Fruit fly (Drosophila melanogaster): ENCODE measurements around the gene D.

Gene D

DNA sequence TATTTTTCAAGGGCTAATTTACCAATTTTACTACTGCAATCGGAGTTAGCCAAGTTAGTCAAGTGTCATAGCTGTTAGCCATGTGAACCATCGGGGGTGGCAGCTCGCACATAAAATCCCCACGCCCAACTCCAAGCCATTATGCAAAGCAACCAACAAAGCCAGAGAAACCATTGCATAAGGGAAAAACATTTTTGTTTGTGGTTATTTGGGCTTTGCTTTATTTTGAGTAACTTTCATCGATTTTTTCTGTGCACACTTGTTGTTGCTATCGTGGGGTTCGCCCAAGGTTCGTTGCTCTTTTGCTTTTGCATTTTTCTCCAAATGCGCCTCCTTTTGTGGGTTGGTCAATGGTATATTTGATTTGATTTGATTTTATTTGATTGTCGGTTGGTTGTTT lies 19.8 kb upstream of the D start:
- no peak for TF ChIP-seq CG8478 (optimal IDR thresholded peaks at IDR 0.05)
- TF ChIP-seq CTCF (optimal IDR thresholded peaks at IDR 0.05): no peak

DNA sequence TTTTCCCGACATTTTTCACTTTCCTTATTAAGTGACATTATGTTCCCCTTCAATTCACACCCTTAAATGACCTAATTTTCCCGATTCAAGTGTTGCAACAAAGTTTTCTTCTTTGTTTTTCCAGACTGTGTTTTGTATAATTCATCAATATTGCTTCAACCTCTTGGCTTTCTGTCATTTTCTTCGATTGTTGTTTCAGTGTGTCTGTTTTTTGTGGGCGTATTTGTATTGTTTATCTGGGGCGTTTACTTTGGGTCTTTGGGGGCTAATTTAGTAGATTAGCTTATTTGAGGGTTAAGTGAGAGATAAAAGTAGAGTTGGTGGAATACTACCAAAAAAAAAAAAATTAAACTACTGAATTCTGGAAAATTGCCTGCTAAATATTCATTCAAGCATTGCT lies 17.3 kb upstream of the D start:
- TF ChIP-seq CG8478 (optimal IDR thresholded peaks at IDR 0.05) (no peak), CTCF (optimal IDR thresholded peaks at IDR 0.05) (no peak)

DNA sequence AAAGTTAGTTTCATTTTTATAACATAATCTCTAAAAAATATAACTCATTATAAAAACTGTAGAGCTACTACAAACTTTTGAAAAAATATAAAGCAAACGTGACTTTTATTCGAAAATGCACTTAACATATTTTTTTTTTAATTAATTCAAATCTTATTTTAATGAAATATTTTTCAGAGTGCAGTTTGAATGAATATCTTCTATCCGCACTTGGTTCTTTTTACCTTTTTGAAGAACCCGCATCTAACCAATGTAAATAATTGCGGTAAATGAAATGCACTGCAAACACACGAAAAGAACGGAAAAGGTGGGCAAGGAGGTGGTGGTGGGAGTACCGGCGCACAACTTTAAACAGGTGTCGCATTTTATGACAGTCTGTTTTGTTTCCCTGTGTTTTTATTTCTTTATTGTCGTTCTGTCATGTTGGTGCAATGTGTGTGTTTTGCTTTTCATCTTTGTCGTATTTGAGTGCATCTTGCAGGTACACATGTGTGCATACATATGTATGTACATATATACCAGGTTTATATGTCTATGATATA lies 15.6 kb upstream of the D start:
- TF ChIP-seq CG8478 (optimal IDR thresholded peaks at IDR 0.05): no peak
- TF ChIP-seq CTCF (optimal IDR thresholded peaks at IDR 0.05): no peak

DNA sequence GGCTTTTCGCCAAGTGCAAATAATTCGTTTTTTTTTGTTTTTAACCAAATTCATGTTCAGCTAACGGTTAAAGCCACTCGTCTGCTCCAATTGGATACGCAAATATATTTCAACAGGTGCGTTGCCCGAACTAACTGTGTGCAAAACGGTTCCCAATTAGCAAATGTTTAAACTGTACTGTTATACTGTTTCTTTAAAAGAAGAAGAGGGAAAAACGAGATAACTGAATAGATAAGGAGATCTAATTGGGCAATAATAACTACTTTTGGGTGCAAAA lies 13.0 kb upstream of the D start:
- TF ChIP-seq CTCF (optimal IDR thresholded peaks at IDR 0.05) (no peak), CG8478 (optimal IDR thresholded peaks at IDR 0.05) (no peak)

DNA sequence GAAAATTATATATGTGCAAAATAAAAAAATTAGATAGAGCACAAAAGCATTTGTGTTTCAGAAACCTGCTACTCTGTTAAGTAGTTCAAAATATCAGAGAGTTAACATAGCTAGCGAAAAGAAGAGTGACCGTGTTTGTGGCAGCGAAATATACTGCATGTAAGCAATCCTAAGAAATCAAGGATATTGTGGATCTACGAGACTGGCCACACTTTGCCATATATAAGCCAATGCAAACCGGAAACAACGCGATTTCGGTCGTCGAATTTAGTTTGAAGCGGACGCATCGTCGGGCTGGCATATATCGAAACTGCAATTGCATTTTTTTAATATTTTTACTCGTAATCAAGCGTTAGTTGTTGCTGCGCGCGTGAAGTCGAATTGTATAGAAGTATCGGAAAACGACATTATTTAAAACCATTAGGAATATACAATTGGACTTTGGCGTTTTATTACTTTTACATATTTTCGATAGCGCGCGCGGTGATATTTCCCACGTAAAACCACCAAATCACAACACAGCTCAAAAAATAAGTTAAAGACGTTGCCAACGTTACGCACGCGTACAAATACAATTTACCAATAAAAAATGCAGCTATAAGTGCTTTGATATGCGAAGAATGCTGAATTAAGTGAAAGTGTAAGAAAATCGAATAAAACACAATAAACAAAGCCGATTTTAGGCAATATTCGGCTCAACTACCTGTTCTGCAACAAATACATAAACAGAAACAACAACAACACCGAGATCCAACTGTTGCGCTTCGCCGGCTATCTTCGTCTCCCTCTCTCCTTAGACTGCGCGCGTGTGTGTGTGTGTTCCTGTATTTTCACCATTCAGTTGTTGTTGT lies 12.4 kb upstream of the D start, which contains the start of gene nuf:
Gene nuf (plus strand): TSS at position 246 of the 851 bp plus-strand sequence.
- TF ChIP-seq CTCF (optimal IDR thresholded peaks at IDR 0.05) (peak in 1 of 2 experiments; percentile 6), CG8478 (optimal IDR thresholded peaks at IDR 0.05) (no peak)

- TF ChIP-seq CG8478 (optimal IDR thresholded peaks at IDR 0.05) (no peak), CTCF (optimal IDR thresholded peaks at IDR 0.05) (peak; percentile 36 to 61)
Observed at dm6 chr3L:14189957-14190624, 11.7 kb upstream of the D start.

DNA sequence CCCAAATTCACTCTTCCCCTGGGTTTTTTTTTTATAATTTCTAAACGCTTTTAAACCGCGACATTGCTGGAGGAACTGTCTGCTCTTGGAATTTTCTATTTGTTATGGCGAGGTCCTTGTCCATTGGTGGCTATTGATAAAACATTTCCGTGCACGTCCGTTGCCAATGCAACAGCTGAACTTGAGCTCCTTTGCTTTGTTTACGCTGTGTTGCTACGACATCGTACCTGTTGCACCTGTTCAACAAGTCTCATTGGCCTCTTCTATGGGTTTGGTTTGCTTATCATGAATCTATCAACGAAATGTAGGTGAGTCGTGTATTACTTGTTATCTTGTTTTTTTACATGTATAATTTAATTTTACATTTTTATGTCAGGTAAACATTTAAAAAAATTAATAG lies 11.0 kb upstream of the D start, which contains the start of gene nan:
Gene nan (minus strand): TSS at position 218 of the 400 bp plus-strand sequence.
- TF ChIP-seq CTCF (optimal IDR thresholded peaks at IDR 0.05) (no peak), CG8478 (optimal IDR thresholded peaks at IDR 0.05) (no peak)

DNA sequence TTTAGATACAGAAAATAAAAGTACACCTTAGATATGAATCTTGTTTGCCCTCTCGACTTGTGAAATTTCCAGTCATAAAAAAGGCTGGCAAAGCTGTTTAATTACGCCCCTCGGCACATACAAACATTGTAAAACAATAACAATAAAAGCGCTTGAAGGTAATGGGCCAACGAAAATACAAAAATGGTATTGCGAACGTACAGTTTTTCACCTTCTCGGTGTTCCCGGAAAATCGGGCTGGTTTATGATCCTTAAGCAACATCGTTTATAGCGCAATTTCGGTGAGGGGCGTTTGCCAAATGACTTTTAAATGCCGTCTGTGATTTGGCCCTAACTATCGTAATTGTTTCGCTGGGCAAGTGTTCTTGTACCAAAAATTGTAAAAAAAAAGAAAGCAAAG lies 6.6 kb upstream of the D start:
- TF ChIP-seq CG8478 (optimal IDR thresholded peaks at IDR 0.05) (no peak), CTCF (optimal IDR thresholded peaks at IDR 0.05) (no peak)

dm6 chr3L:14177476-14178179 lies 792 bp downstream of the D start:
- TF ChIP-seq CTCF (optimal IDR thresholded peaks at IDR 0.05): peak; percentile 30 to 33
- no peak for TF ChIP-seq CG8478 (optimal IDR thresholded peaks at IDR 0.05)

dm6 chr3L:14174197-14174596 lies 4.2 kb downstream of the D start:
- TF ChIP-seq CG8478 (optimal IDR thresholded peaks at IDR 0.05) (no peak), CTCF (optimal IDR thresholded peaks at IDR 0.05) (no peak)

DNA sequence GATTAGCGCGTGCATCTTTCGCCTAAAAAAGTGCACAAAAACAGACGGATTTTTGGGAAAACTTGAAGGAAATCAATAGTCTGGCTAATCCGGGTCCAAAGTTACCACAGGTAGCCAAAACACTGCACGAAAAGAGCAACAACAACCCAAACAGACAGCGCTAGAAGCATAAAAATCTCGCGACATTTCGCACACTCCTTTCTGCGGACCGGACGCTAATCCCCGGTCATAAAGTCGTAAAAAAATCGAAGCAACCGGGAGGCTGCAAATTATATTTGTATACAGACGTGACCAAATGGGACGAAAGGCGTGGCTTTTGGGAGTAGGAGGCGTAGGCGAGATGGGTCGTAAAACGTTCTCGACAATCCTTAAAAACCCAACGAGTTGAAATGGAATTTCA lies 5.1 kb downstream of the D start:
- TF ChIP-seq CTCF (optimal IDR thresholded peaks at IDR 0.05): no peak
- TF ChIP-seq CG8478 (optimal IDR thresholded peaks at IDR 0.05): no peak

DNA sequence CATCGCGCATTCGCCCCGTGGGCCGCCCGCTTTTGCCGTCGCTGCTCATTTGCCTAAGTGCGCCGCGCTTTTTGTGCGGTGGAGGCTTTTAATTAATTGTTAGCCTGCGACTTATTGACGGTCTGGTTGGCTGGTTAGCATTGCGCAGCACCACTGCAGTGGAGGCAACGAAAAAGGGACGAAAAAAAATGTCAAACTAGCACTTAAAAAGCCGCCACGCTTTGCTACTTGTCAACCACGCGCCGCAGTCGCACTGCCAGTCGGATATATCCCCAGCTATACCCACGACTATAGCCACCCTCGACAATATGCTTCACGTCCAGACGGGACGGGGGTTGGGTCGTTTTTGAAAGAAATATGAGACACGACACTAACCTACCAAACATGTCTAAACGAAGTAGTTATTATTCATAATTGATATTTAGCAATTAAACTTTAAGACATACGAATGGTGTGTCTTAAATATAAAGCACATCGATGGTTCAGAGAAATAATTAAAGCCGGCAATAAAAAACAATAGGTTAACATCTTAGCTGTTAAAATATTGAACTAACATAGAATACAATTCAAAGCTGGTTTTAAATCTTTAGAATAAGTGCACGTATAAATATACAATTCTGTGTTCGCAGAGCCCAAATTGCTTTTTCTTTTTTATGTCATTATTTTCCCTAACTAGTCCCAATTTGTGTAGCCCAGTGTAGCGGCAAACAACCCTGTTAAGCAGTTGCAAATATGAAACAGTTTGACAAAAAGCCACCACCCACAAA lies 6.1 kb downstream of the D start:
- TF ChIP-seq CG8478 (optimal IDR thresholded peaks at IDR 0.05) (no peak), CTCF (optimal IDR thresholded peaks at IDR 0.05) (no peak)

dm6 chr3L:14170531-14170930 lies 7.9 kb downstream of the D start:
- no peak for TF ChIP-seq CTCF (optimal IDR thresholded peaks at IDR 0.05)
- no peak for TF ChIP-seq CG8478 (optimal IDR thresholded peaks at IDR 0.05)

dm6 chr3L:14167917-14168316 lies 10.5 kb downstream of the D start:
- no peak for TF ChIP-seq CTCF (optimal IDR thresholded peaks at IDR 0.05)
- TF ChIP-seq CG8478 (optimal IDR thresholded peaks at IDR 0.05): no peak

DNA sequence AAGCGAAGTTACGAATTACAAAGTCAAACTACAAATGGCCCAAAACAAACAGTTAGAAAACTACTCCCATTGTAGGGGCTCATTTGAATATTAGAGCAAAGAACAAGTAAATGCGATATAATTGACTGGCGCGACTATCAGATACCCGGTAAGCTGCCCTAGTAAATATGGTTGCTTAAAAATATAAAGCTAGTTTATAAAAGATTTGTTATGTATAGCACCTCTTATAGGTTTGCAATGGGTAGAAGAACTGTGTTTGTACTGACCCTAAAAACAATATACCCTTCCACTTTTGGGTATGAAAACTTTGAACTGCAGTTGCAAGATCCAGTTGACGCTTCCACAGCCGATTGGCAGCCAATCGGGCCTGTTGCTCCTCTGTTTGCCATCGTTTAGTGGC lies 12.1 kb downstream of the D start:
- no peak for TF ChIP-seq CG8478 (optimal IDR thresholded peaks at IDR 0.05)
- TF ChIP-seq CTCF (optimal IDR thresholded peaks at IDR 0.05): no peak

Measured in S2 (cell line).